Fruit fly (Drosophila melanogaster): ENCODE data around the gene ssp2.

ssp2 gene

dm6 chr3L:13993742-13994719, 29.0 kb downstream of the ssp2 start, which contains the start of gene CtsK1 (continued):
- TF ChIP-seq Hr39 (optimal IDR thresholded peaks at IDR 0.05) (no peak), pb (GFP tag; optimal IDR thresholded peaks at IDR 0.05) (no peak), CG30403 (GFP tag; optimal IDR thresholded peaks at IDR 0.05) (peak; percentile 20), Atf3 (GFP tag; optimal IDR thresholded peaks at IDR 0.05) (no peak), CG9797 (GFP tag; optimal IDR thresholded peaks at IDR 0.05) (no peak), TFAM (GFP tag; optimal IDR thresholded peaks at IDR 0.05) (no peak), lov (optimal IDR thresholded peaks at IDR 0.05) (no peak), lov (GFP tag; IDR thresholded peaks at IDR 0.05) (no peak), psq (GFP tag; optimal IDR thresholded peaks at IDR 0.05) (no peak), ab (GFP tag; optimal IDR thresholded peaks at IDR 0.05) (no peak), CTCF (GFP tag; optimal IDR thresholded peaks at IDR 0.05) (peak; percentile 21), run (tag; optimal IDR thresholded peaks at IDR 0.05) (no peak), aop (GFP tag; IDR thresholded peaks at IDR 0.05) (no peak), insv (GFP tag; optimal IDR thresholded peaks at IDR 0.05) (no peak), ham (GFP tag; IDR thresholded peaks at IDR 0.05) (no peak), Dad (GFP tag; optimal IDR thresholded peaks at IDR 0.05) (no peak), CG18764 (GFP tag; optimal IDR thresholded peaks at IDR 0.05) (no peak), lmd (GFP tag; IDR thresholded peaks at IDR 0.05) (0 out of 2 replicates have a peak, but pooled peaks have one; percentile 13), CG3163 (GFP tag; optimal IDR thresholded peaks at IDR 0.05) (no peak), CG7928 (GFP tag; optimal IDR thresholded peaks at IDR 0.05) (no peak), CG17568 (GFP tag; optimal IDR thresholded peaks at IDR 0.05) (no peak), PHDP (tag; optimal IDR thresholded peaks at IDR 0.05) (peak; percentile 32), unc-4 (GFP tag; IDR thresholded peaks at IDR 0.05; ENCODE audit: partially characterized antibody) (peak; percentile 77), sens-2 (GFP tag; IDR thresholded peaks at IDR 0.05) (no peak), Dfd (GFP tag; optimal IDR thresholded peaks at IDR 0.05) (no peak), CG14965 (GFP tag; optimal IDR thresholded peaks at IDR 0.05; ENCODE audit: borderline replicate concordance) (no peak), CG30020 (tag; optimal IDR thresholded peaks at IDR 0.05) (peak; percentile 8), Kr (GFP tag; optimal IDR thresholded peaks at IDR 0.05) (no peak), Ada2b (GFP tag; IDR thresholded peaks at IDR 0.05) (0 out of 2 replicates have a peak, but pooled peaks have one; percentile 10), CG33557 (GFP tag; optimal IDR thresholded peaks at IDR 0.05) (no peak), CG18619 (GFP tag; optimal IDR thresholded peaks at IDR 0.05) (no peak), CG10654 (GFP tag; optimal IDR thresholded peaks at IDR 0.05) (no peak), Mrtf (GFP tag; IDR thresholded peaks at IDR 0.05) (no peak), CG1529 (GFP tag; optimal IDR thresholded peaks at IDR 0.05) (no peak), CG4820 (GFP tag; optimal IDR thresholded peaks at IDR 0.05) (no peak), CG15601 (tag; optimal IDR thresholded peaks at IDR 0.05) (peak; percentile 23), zf30C (GFP tag; optimal IDR thresholded peaks at IDR 0.05) (no peak), CG9727 (GFP tag; optimal IDR thresholded peaks at IDR 0.05) (peak; percentile 12), gcm (GFP tag; optimal IDR thresholded peaks at IDR 0.05) (no peak), cwo (GFP tag; optimal IDR thresholded peaks at IDR 0.05) (no peak), al (GFP tag; IDR thresholded peaks at IDR 0.05) (no peak), CG3995 (GFP tag; optimal IDR thresholded peaks at IDR 0.05) (peak; percentile 2), tll (GFP tag; optimal IDR thresholded peaks at IDR 0.05) (no peak), grn (GFP tag; optimal IDR thresholded peaks at IDR 0.05) (no peak), CG2202 (tag; optimal IDR thresholded peaks at IDR 0.05) (no peak), otp (GFP tag; IDR thresholded peaks at IDR 0.05) (no peak), ATbp (GFP tag; optimal IDR thresholded peaks at IDR 0.05) (peak; percentile 4), sd (tag; optimal IDR thresholded peaks at IDR 0.05) (no peak), CG5245 (GFP tag; optimal IDR thresholded peaks at IDR 0.05) (no peak), B-H2 (GFP tag; optimal IDR thresholded peaks at IDR 0.05) (no peak)
